Worm (Caenorhabditis elegans) whole organism, late embryonic: ENCODE results near the gene F44D12.16.
"Not testable (repeated sequence)": the region's sequence is repeated elsewhere in the genome, so short reads cannot be mapped to it uniquely, and the experiment has no call there.

Experiments
- C08G9.2 ChIP-seq: sonication (generic microtip); optimal IDR thresholded peaks from 2 replicates; lab custom pipeline; 2016; ENCODE audit warnings: mild to moderate bottlenecking, missing genetic modification characterization, moderate library complexity, missing compliant biosample characterization
- C38D4.7 ChIP-seq: fragments of 200-800 bp; sonication (Bioruptor generic); optimal IDR thresholded peaks from 2 replicates; lab custom pipeline; 2018; ENCODE audit warnings: mild to moderate bottlenecking, missing genetic modification characterization, moderate library complexity, missing compliant biosample characterization
- K02D7.2 ChIP-seq: sonication (generic microtip); optimal IDR thresholded peaks from 2 replicates; lab custom pipeline; 2017; ENCODE audit warnings: mild to moderate bottlenecking, missing genetic modification characterization, missing compliant biosample characterization
- K09A11.1 ChIP-seq: sonication (generic microtip); optimal IDR thresholded peaks from 2 replicates; lab custom pipeline; 2017; ENCODE audit warnings: antibody characterized with exemption, mild to moderate bottlenecking, missing genetic modification characterization, missing compliant biosample characterization; ENCODE audit not compliant: insufficient read depth
- T23F11.4 ChIP-seq: fragments of 200-800 bp; sonication (Bioruptor generic); optimal IDR thresholded peaks from 2 replicates; lab custom pipeline; 2018; ENCODE audit warnings: mild to moderate bottlenecking, missing genetic modification characterization, missing compliant biosample characterization
- Y22D7AL.16 ChIP-seq: sonication (generic microtip); optimal IDR thresholded peaks from 2 replicates; lab custom pipeline; 2016; ENCODE audit warnings: missing genetic modification characterization, missing compliant biosample characterization
- ahr-1 ChIP-seq: sonication (generic microtip); optimal IDR thresholded peaks from 2 replicates; lab custom pipeline; 2016; ENCODE audit warnings: missing genetic modification characterization, missing compliant biosample characterization
- ceh-14 ChIP-seq: sonication (generic microtip); optimal IDR thresholded peaks from 2 replicates; lab custom pipeline; 2016; ENCODE audit warnings: missing genotype, missing genetic modification characterization, missing compliant biosample characterization
- ceh-19 ChIP-seq: fragments of 200-800 bp; sonication (Bioruptor generic); optimal IDR thresholded peaks from 2 replicates; lab custom pipeline; 2018; ENCODE audit warnings: mild to moderate bottlenecking, missing genetic modification characterization, missing compliant biosample characterization
- ceh-2 ChIP-seq: sonication (generic microtip); optimal IDR thresholded peaks from 2 replicates; lab custom pipeline; 2016; ENCODE audit warnings: missing genotype, missing genetic modification characterization, missing compliant biosample characterization
- ceh-45 ChIP-seq: fragments of 200-800 bp; sonication (Bioruptor generic); IDR thresholded peaks from 2 replicates; pipeline ENCODE4 v1.3.6; 2022; ENCODE audit warnings: missing genetic modification reagents, missing genetic modification characterization, missing compliant biosample characterization
- ceh-6 ChIP-seq: fragments of 200-800 bp; sonication (Bioruptor generic); optimal IDR thresholded peaks from 2 replicates; lab custom pipeline; 2018; ENCODE audit warnings: mild to moderate bottlenecking, missing genetic modification characterization, missing compliant biosample characterization
- ceh-9 ChIP-seq: sonication (generic microtip); optimal IDR thresholded peaks from 2 replicates; lab custom pipeline; 2016; ENCODE audit warnings: mild to moderate bottlenecking, missing genetic modification characterization, inconsistent platforms, missing compliant biosample characterization
- dmd-4 ChIP-seq: sonication (generic microtip); optimal IDR thresholded peaks from 2 replicates; lab custom pipeline; 2016; ENCODE audit warnings: borderline replicate concordance, missing genetic modification characterization, missing compliant biosample characterization
- dve-1 ChIP-seq: sonication (generic microtip); optimal IDR thresholded peaks from 2 replicates; lab custom pipeline; 2017; ENCODE audit warnings: antibody characterized with exemption, mild to moderate bottlenecking, missing genetic modification characterization, missing compliant biosample characterization
- eyg-1 ChIP-seq: sonication (generic microtip); optimal IDR thresholded peaks from 2 replicates; lab custom pipeline; 2016; ENCODE audit warnings: missing genotype, missing genetic modification characterization, missing compliant biosample characterization
- fkh-10 ChIP-seq: fragments of 150-350 bp; optimal IDR thresholded peaks from 2 replicates; lab custom pipeline; 2014; ENCODE audit warnings: missing biosample characterization, missing genetic modification reagents, missing genetic modification characterization
- fkh-6 ChIP-seq: sonication (generic microtip); optimal IDR thresholded peaks from 2 replicates; lab custom pipeline; 2016; ENCODE audit warnings: missing genetic modification characterization, missing compliant biosample characterization
- hlh-30 ChIP-seq: sonication (generic microtip); optimal IDR thresholded peaks from 2 replicates; lab custom pipeline; 2017; ENCODE audit warnings: antibody characterized with exemption, missing genetic modification characterization, missing compliant biosample characterization; ENCODE audit not compliant: insufficient read depth
- lim-6 ChIP-seq: sonication (generic microtip); optimal IDR thresholded peaks from 2 replicates; lab custom pipeline; 2016; ENCODE audit warnings: missing genetic modification characterization, missing compliant biosample characterization
- lin-11 ChIP-seq: fragments of 200-800 bp; sonication (Bioruptor generic); optimal IDR thresholded peaks from 2 replicates; lab custom pipeline; 2018; ENCODE audit warnings: mild to moderate bottlenecking, missing genetic modification characterization, missing compliant biosample characterization
- madf-2 ChIP-seq: sonication (generic microtip); optimal IDR thresholded peaks from 2 replicates; lab custom pipeline; 2017; ENCODE audit warnings: missing genetic modification characterization, missing compliant biosample characterization
- mec-3 ChIP-seq: sonication (generic microtip); optimal IDR thresholded peaks from 2 replicates; lab custom pipeline; 2016; ENCODE audit warnings: borderline replicate concordance, missing genetic modification characterization, missing compliant biosample characterization
- pag-3 ChIP-seq: sonication (generic microtip); optimal IDR thresholded peaks from 2 replicates; lab custom pipeline; 2016; ENCODE audit warnings: missing compliant biosample characterization, missing genetic modification characterization, borderline replicate concordance
- pat-9 ChIP-seq: fragments of 200-800 bp; sonication (Bioruptor generic); optimal IDR thresholded peaks from 2 replicates; lab custom pipeline; 2018; ENCODE audit warnings: mild to moderate bottlenecking, missing genetic modification characterization, moderate library complexity, missing compliant biosample characterization
- pha-2 ChIP-seq: sonication (generic microtip); optimal IDR thresholded peaks from 2 replicates; lab custom pipeline; 2017; ENCODE audit warnings: mild to moderate bottlenecking, missing genetic modification characterization, missing compliant biosample characterization
- ref-2 ChIP-seq: sonication (generic microtip); optimal IDR thresholded peaks from 2 replicates; lab custom pipeline; 2016; ENCODE audit warnings: missing genetic modification characterization, missing compliant biosample characterization
- rnt-1 ChIP-seq: sonication (generic microtip); optimal IDR thresholded peaks from 2 replicates; lab custom pipeline; 2016; ENCODE audit warnings: missing genetic modification characterization, missing compliant biosample characterization
- syd-9 ChIP-seq: sonication (generic microtip); optimal IDR thresholded peaks from 2 replicates; lab custom pipeline; 2016; ENCODE audit warnings: mild to moderate bottlenecking, missing genetic modification characterization, moderate library complexity, missing compliant biosample characterization
- tbx-2 ChIP-seq: sonication (generic microtip); optimal IDR thresholded peaks from 2 replicates; lab custom pipeline; 2016; ENCODE audit warnings: missing genetic modification characterization, missing compliant biosample characterization
- unc-86 ChIP-seq: sonication (generic microtip); optimal IDR thresholded peaks from 2 replicates; lab custom pipeline; 2016; ENCODE audit warnings: missing genetic modification characterization, missing compliant biosample characterization

Gene F44D12.16

ce11 chrIV:10028779-10029178 lies at the start of gene F44D12.16, which contains the start of gene msd-2:
Gene F44D12.16, plus strand, starts transcription at chrIV:10029079.
Gene msd-2, plus strand, starts transcription at chrIV:10029083.
- not testable (repeated sequence) for TF ChIP-seq pha-2 (tag; lab: Kevin White, UChicago); lim-6 (tag; lab: Kevin White, UChicago); T23F11.4

- TF ChIP-seq madf-2 (no peak), unc-86 (tag; lab: Kevin White, UChicago) (no peak), pha-2 (tag; lab: Kevin White, UChicago) (no peak)
Measured at ce11 chrIV:9982226-9982794, 46.6 kb upstream of the F44D12.16 start, which contains the start of gene rrp-1. Gene rrp-1, minus strand, starts transcription at chrIV:9982276.

DNA sequence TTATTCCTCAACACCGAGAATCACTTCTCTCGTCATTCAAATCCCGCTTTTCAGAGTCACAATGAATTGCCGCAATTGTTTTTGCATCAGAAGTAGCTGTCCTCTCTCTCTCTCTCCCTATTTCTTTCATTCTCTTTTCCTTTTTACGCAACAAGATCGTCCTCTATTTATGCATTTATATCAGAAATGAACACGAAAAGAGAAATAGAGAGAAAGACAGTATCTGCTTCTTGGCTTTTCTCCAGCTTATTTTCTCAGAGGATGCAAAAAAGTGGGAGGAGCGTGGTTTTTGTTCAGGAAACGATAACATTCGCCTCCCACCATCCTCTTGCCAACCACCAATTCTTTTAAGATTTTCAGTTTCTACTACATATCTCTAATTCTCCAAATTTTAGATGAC lies 46.0 kb upstream of the F44D12.16 start, which contains the start of gene mam-2:
TSS of gene mam-2 (plus strand) at position 301 of the 400 bp plus-strand sequence.
- no peak for TF ChIP-seq ceh-2 (tag; lab: Kevin White, UChicago)
- TF ChIP-seq ceh-6 (GFP tag; lab: Kevin White, UChicago): no peak
- TF ChIP-seq dve-1 (tag; lab: Kevin White, UChicago): no peak
- no peak for TF ChIP-seq fkh-6 (tag; lab: Kevin White, UChicago)
- TF ChIP-seq hlh-30 (tag; lab: Kevin White, UChicago): no peak
- no peak for TF ChIP-seq C08G9.2 (tag; lab: Kevin White, UChicago)
- TF ChIP-seq pat-9: no peak
- TF ChIP-seq K09A11.1 (tag; lab: Kevin White, UChicago): no peak
- TF ChIP-seq rnt-1 (tag; lab: Kevin White, UChicago): no peak
- TF ChIP-seq eyg-1 (tag; lab: Kevin White, UChicago): no peak
- no peak for TF ChIP-seq ceh-45 (GFP tag; lab: Robert Waterston, UW)
- TF ChIP-seq C38D4.7 (GFP tag; lab: Kevin White, UChicago): no peak
- TF ChIP-seq ahr-1: no peak
- TF ChIP-seq tbx-2 (tag; lab: Kevin White, UChicago): no peak

DNA sequence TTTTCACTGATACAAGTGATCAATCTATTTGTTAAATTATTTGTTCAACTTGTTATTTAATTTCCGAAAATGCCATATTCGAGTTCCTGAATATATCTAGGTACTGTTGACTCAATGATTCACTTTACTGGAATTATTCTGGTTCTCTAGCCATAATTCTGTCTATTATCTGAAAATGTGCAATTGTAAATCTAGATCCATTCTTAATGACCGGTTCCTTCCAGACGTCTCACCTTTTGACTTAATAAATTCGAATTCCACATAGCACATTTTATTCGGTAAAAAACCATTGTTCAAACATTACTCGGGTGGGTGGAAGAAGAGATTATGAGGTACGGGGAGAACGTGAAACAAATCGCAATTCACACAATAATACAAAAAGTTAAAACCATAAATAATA lies 39.5 kb upstream of the F44D12.16 start:
- TF ChIP-seq mec-3 (tag; lab: Kevin White, UChicago) (no peak), fkh-10 (no peak), madf-2 (no peak), ceh-14 (no peak), syd-9 (no peak)
- TF ChIP-seq, all 69 proteins: peak for 0

- TF ChIP-seq ceh-9 (tag; lab: Kevin White, UChicago): no peak
- TF ChIP-seq ceh-19: no peak
- TF ChIP-seq lin-11 (tag; lab: Kevin White, UChicago): no peak
- no peak for TF ChIP-seq K02D7.2 (tag; lab: Kevin White, UChicago)
- no peak for TF ChIP-seq pag-3
- no peak for TF ChIP-seq ref-2 (tag; lab: Kevin White, UChicago)
Measured at ce11 chrIV:9993403-9994132, 35.3 kb upstream of the F44D12.16 start.

ce11 chrIV:9994895-9995394 lies 33.9 kb upstream of the F44D12.16 start, which contains the start of gene uba-1:
Gene uba-1, minus strand, starts transcription at chrIV:9994945.
- TF ChIP-seq lim-6 (tag; lab: Kevin White, UChicago) (no peak), lin-11 (tag; lab: Kevin White, UChicago) (no peak), pat-9 (no peak), ceh-9 (tag; lab: Kevin White, UChicago) (no peak), madf-2 (no peak), dmd-4 (tag; lab: Kevin White, UChicago) (no peak), Y22D7AL.16 (no peak)
